Fruit fly (Drosophila melanogaster): ENCODE results near the gene CG46301.

The CG46301 gene

DNA sequence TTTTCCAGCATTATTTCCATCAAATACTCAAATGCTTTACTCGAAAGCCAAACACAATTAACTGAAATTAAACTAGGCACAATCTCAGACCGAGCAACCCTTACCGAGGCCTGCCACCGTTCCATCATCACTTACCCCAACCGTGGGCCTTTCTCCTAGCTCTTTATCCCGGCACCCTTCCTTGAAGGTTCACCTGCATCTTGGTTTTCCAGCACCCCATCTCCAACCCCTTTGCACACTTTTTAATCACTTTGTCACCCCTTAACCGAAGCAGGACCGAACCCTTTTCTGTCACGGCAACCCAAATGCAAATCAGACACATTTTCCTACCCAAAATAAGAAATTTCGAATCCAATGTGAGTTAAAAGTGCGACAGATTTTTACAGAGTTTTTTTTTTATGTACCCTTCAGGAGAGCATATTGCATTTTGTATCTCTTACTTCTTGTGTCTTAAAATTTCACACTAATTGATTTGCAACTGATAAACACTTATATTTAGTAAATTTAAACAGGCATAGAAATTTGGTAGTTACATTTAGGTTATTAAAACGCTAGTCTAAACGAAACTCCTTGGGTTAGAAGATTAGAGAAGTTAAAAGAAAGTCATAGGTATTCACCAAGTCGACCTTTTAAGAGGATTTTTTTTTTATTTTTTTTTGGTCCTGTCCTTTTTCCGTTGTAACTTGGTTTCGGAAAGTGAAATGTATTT lies 17.0 kb downstream of the CG46301 start:
- TF ChIP-seq Dfd (GFP tag; optimal IDR thresholded peaks at IDR 0.05) (no peak), Abd-B (GFP tag; optimal IDR thresholded peaks at IDR 0.05) (no peak), Hr83 (GFP tag; optimal IDR thresholded peaks at IDR 0.05; ENCODE audit: poor library complexity, severe bottlenecking) (no peak), HLH106 (tag; optimal IDR thresholded peaks at IDR 0.05) (no peak), h (GFP tag; optimal IDR thresholded peaks at IDR 0.05) (no peak), CrebA (GFP tag; optimal IDR thresholded peaks at IDR 0.05; ENCODE audit: borderline replicate concordance) (no peak), Rel (GFP tag; optimal IDR thresholded peaks at IDR 0.05) (no peak), Rel (tag; optimal IDR thresholded peaks at IDR 0.05) (no peak)

DNA sequence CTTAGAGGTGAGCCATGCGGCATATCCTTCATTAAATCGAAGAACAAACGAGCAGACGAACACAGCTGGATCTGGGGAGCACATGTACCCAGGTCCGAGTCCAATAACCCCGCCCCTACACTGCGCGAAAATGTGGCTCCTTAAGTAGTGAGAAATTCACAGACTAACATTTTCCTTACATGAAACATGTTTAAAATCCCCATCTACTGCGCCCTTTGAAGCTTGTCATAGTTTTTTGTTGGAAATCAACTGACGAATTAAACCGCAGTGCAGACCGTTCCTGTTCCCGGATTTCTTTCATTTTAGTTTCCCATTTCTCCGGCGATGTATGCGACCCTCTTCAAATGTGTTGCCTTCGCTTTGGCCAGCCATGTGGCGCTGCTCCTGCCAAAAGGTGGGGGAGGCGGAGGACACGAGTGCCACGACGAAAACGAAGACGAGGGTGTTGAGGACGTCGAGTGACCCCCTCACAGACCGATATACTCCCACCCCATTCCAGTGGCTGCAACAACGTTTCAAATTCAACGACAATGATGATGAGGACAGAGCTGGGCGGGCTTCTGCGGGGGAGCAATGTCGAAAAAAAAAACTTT lies 18.9 kb downstream of the CG46301 start:
- TF ChIP-seq br (GFP tag; optimal IDR thresholded peaks at IDR 0.05) (no peak), sage (GFP tag; optimal IDR thresholded peaks at IDR 0.05) (no peak), h (GFP tag; optimal IDR thresholded peaks at IDR 0.05) (peak; percentile 1), brk (GFP tag; optimal IDR thresholded peaks at IDR 0.05) (no peak), Vsx2 (GFP tag; optimal IDR thresholded peaks at IDR 0.05; ENCODE audit: partially characterized antibody) (no peak), pan (optimal IDR thresholded peaks at IDR 0.05) (no peak), sv (GFP tag; optimal IDR thresholded peaks at IDR 0.05) (peak; percentile 9), jim (GFP tag; optimal IDR thresholded peaks at IDR 0.05) (no peak), ey (GFP tag; optimal IDR thresholded peaks at IDR 0.05) (no peak), HLH106 (tag; optimal IDR thresholded peaks at IDR 0.05) (peak; percentile 37), dmrt93B (GFP tag; optimal IDR thresholded peaks at IDR 0.05) (no peak), Dfd (GFP tag; optimal IDR thresholded peaks at IDR 0.05) (no peak), foxo (GFP tag; optimal IDR thresholded peaks at IDR 0.05) (peak in 1 of 2 experiments; percentile 16), Rel (GFP tag; optimal IDR thresholded peaks at IDR 0.05) (no peak), Rel (tag; optimal IDR thresholded peaks at IDR 0.05) (no peak)

DNA sequence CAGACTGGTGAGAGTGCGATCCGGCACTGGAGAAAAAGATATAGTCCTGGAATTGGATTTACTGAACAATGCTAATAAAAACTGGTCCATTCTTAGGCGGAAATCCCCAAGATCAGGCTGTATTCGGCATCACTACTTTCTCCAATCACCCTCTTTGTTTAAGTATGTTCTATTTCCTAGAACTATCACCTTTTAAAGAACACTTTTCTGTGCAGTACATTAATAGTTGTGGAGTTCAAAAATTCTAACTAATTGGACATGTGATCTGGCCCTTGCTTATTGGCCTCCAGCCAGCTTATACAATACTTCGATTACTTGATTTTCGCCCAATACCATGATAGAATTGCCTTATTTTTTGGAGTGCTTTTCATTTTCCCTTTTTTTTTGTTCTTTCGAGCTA lies 19.7 kb downstream of the CG46301 start:
- TF ChIP-seq CG32264 (GFP tag; optimal IDR thresholded peaks at IDR 0.05) = no peak
- TF ChIP-seq Rel (GFP tag; optimal IDR thresholded peaks at IDR 0.05) = no peak
- no peak for TF ChIP-seq Rel (tag; optimal IDR thresholded peaks at IDR 0.05)
- no peak for TF ChIP-seq psq (GFP tag; optimal IDR thresholded peaks at IDR 0.05)
- no peak for TF ChIP-seq fru (GFP tag; optimal IDR thresholded peaks at IDR 0.05)
- TF ChIP-seq CG9705 (GFP tag; optimal IDR thresholded peaks at IDR 0.05) = no peak
- TF ChIP-seq usp (GFP tag; optimal IDR thresholded peaks at IDR 0.05) = no peak
- no peak for TF ChIP-seq pan (optimal IDR thresholded peaks at IDR 0.05)
- no peak for TF ChIP-seq h (GFP tag; optimal IDR thresholded peaks at IDR 0.05)
- no peak for TF ChIP-seq brk (GFP tag; optimal IDR thresholded peaks at IDR 0.05)
- no peak for TF ChIP-seq woc (GFP tag; optimal IDR thresholded peaks at IDR 0.05)
- no peak for TF ChIP-seq Jra (GFP tag; optimal IDR thresholded peaks at IDR 0.05)
- no peak for TF ChIP-seq dsf (GFP tag; optimal IDR thresholded peaks at IDR 0.05; ENCODE audit: borderline replicate concordance)
- TF ChIP-seq Dfd (GFP tag; optimal IDR thresholded peaks at IDR 0.05) = no peak
- no peak for TF ChIP-seq Abd-B (GFP tag; optimal IDR thresholded peaks at IDR 0.05)
- TF ChIP-seq jim (GFP tag; optimal IDR thresholded peaks at IDR 0.05) = no peak

DNA sequence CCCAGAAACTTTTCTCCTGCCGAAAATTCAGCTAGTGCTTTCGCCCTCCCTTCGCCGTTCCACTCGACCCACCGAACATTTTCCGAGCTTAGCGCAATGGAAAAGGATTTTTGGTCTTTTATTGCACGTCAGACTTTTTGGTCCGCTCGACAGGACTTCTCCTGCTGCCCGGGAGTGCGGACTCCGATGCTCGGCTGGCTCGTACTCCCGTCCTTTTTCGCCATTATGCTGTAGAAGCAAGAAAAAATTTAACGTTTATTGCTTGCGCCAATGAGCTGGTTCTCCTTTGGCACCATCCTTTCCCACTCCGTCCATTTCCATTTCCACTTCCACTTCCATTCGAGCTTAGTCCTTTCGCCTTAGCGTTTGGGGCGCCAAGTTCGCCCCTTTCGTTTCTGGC lies 21.7 kb downstream of the CG46301 start:
- TF ChIP-seq foxo (GFP tag; optimal IDR thresholded peaks at IDR 0.05) (no peak), Mio (GFP tag; optimal IDR thresholded peaks at IDR 0.05) (no peak), CG32264 (GFP tag; optimal IDR thresholded peaks at IDR 0.05) (no peak), Rel (GFP tag; optimal IDR thresholded peaks at IDR 0.05) (no peak), Rel (tag; optimal IDR thresholded peaks at IDR 0.05) (no peak), Dif (GFP tag; optimal IDR thresholded peaks at IDR 0.05; ENCODE audit: partially characterized antibody) (no peak), sage (GFP tag; optimal IDR thresholded peaks at IDR 0.05) (no peak), N (GFP tag; optimal IDR thresholded peaks at IDR 0.05) (no peak), fru (GFP tag; optimal IDR thresholded peaks at IDR 0.05) (no peak)

All from whole organism, wandering third instar larva.